Worm (Caenorhabditis elegans) whole organism, L1 larva: Measurements from ENCODE around the gene kin-36.
A peak's percentile ranks its signal among the peaks of the same experiment; 100 is the strongest.

ENCODE experiments used
- C04F5.9 ChIP-seq: sonication (generic microtip); optimal IDR thresholded peaks from 2 replicates; lab custom pipeline; 2016; ENCODE audit warnings: missing genetic modification characterization, missing compliant biosample characterization
- C16A3.4 ChIP-seq: fragments of 150-350 bp; optimal IDR thresholded peaks from 2 replicates; lab custom pipeline; 2014; ENCODE audit warnings: missing biosample characterization, missing genetic modification characterization
- C34B4.2 ChIP-seq: sonication (generic microtip); optimal IDR thresholded peaks from 2 replicates; lab custom pipeline; 2017; ENCODE audit warnings: mild to moderate bottlenecking, missing genetic modification characterization, missing compliant biosample characterization
- F16B12.6 ChIP-seq: fragments of 150-350 bp; optimal IDR thresholded peaks from 2 replicates; lab custom pipeline; 2014; ENCODE audit warnings: missing biosample characterization, missing genetic modification characterization
- aha-1 ChIP-seq: fragments of 150-350 bp; optimal IDR thresholded peaks from 2 replicates; lab custom pipeline; 2014; ENCODE audit warnings: missing biosample characterization, missing genetic modification characterization
- alr-1 ChIP-seq: fragments of 200-800 bp; sonication (Bioruptor generic); optimal IDR thresholded peaks from 2 replicates; lab custom pipeline; 2018; ENCODE audit warnings: borderline replicate concordance, mild to moderate bottlenecking, missing genetic modification characterization, missing compliant biosample characterization
- aly-2 ChIP-seq: fragments of 150-350 bp; optimal IDR thresholded peaks from 2 replicates; lab custom pipeline; 2014; ENCODE audit warnings: missing biosample characterization, missing genetic modification characterization
- ama-1 ChIP-seq: fragments of 150-350 bp; optimal IDR thresholded peaks from 2 replicates; lab custom pipeline; 2014
- blmp-1 ChIP-seq: fragments of 150-350 bp; optimal IDR thresholded peaks from 2 replicates; lab custom pipeline; 2014; ENCODE audit warnings: missing biosample characterization, missing genetic modification characterization
- ceh-8 ChIP-seq: fragments of 200-800 bp; sonication (Bioruptor generic); optimal IDR thresholded peaks from 2 replicates; lab custom pipeline; 2018; ENCODE audit warnings: mild to moderate bottlenecking, missing genetic modification characterization, moderate library complexity, missing compliant biosample characterization
- ceh-82 ChIP-seq, 3 experiments: fragments of 150-350 bp in 1 of 3; sonication (generic microtip) in 2 of 3; optimal IDR thresholded peaks; 2 replicates each; lab custom pipeline; 2014 to 2017; ENCODE audit warnings: missing biosample characterization in 3 of 3, missing genetic modification characterization in 3 of 3
- ceh-88 ChIP-seq: fragments of 200-800 bp; sonication (Bioruptor generic); IDR thresholded peaks from 2 replicates; pipeline ENCODE4 v1.3.6; 2022; ENCODE audit warnings: missing genetic modification characterization, missing compliant biosample characterization
- ceh-90 ChIP-seq: sonication (generic microtip); optimal IDR thresholded peaks from 2 replicates; lab custom pipeline; 2016; ENCODE audit warnings: missing genetic modification characterization, missing compliant biosample characterization
- dpl-1 ChIP-seq, 3 experiments: fragments of 150-350 bp in 2 of 3; sonication (generic microtip) in 1 of 3; optimal IDR thresholded peaks; 2 replicates each; lab custom pipeline; 2014 to 2017; ENCODE audit warnings: missing biosample characterization in 3 of 3, missing genetic modification characterization in 3 of 3, missing genetic modification reagents in 3 of 3
- dsc-1 ChIP-seq: sonication (generic microtip); optimal IDR thresholded peaks from 2 replicates; lab custom pipeline; 2016; ENCODE audit warnings: mild to moderate bottlenecking, missing genetic modification characterization, missing compliant biosample characterization
- efl-1 ChIP-seq, 4 experiments: fragments of 150-350 bp; optimal IDR thresholded peaks in 3 of 4; peaks in 1 of 4; 1 replicate in 1 of 4; 2 replicates in 3 of 4; lab custom pipeline; 2014; ENCODE audit warnings: missing biosample characterization in 2 of 4, missing genetic modification characterization in 2 of 4, missing genetic modification reagents in 2 of 4
- efl-3 ChIP-seq: fragments of 200-800 bp; sonication (Bioruptor generic); optimal IDR thresholded peaks from 2 replicates; lab custom pipeline; 2018; ENCODE audit warnings: mild to moderate bottlenecking, missing genetic modification characterization, missing compliant biosample characterization
- egl-27 ChIP-seq, 2 experiments: fragments of 150-350 bp in 1 of 2; sonication (generic microtip); optimal IDR thresholded peaks; 3 replicates each; lab custom pipeline; 2017 to 2018; ENCODE audit warnings: missing biosample characterization in 2 of 2, missing genetic modification characterization in 2 of 2, missing genetic modification reagents in 2 of 2
- elt-3 ChIP-seq, 6 experiments: fragments of 150-350 bp in 1 of 6; sonication (generic microtip); optimal IDR thresholded peaks; 2 replicates each; lab custom pipeline; 2017 to 2018; ENCODE audit warnings: missing biosample characterization in 6 of 6, missing genetic modification characterization in 6 of 6, inconsistent platforms in 1 of 6
- ets-5 ChIP-seq: fragments of 200-800 bp; sonication (Bioruptor generic); IDR thresholded peaks from 2 replicates; pipeline ENCODE4 v1.3.6; 2022; ENCODE audit warnings: missing genetic modification characterization, missing compliant biosample characterization
- fkh-10 ChIP-seq: sonication (generic microtip); optimal IDR thresholded peaks from 2 replicates; lab custom pipeline; 2017; ENCODE audit warnings: missing biosample characterization, missing genetic modification reagents, missing genetic modification characterization
- fkh-4 ChIP-seq: sonication (generic microtip); optimal IDR thresholded peaks from 2 replicates; lab custom pipeline; 2016; ENCODE audit warnings: missing compliant biosample characterization, missing genetic modification characterization, borderline replicate concordance
- grh-1 ChIP-seq: fragments of 200-800 bp; sonication (Bioruptor generic); IDR thresholded peaks from 2 replicates; pipeline ENCODE4 v1.3.6; 2022; ENCODE audit warnings: missing genetic modification reagents, missing genetic modification characterization, missing compliant biosample characterization
- hlh-17 ChIP-seq: fragments of 200-800 bp; sonication (Bioruptor generic); optimal IDR thresholded peaks from 2 replicates; lab custom pipeline; 2018; ENCODE audit warnings: missing genetic modification characterization, mild to moderate bottlenecking, missing compliant biosample characterization, moderate library complexity, borderline replicate concordance
- hpl-2 ChIP-seq: fragments of 150-350 bp; optimal IDR thresholded peaks from 2 replicates; lab custom pipeline; 2014; ENCODE audit warnings: missing biosample characterization, missing genetic modification reagents, missing genetic modification characterization
- isw-1 ChIP-seq: fragments of 200-800 bp; sonication (Bioruptor generic); IDR thresholded peaks from 2 replicates; pipeline ENCODE4 v1.3.6; 2022; ENCODE audit warnings: missing genetic modification characterization, missing compliant biosample characterization
- lin-14 ChIP-seq: fragments of 200-800 bp; sonication (Bioruptor generic); optimal IDR thresholded peaks from 2 replicates; lab custom pipeline; 2018; ENCODE audit warnings: mild to moderate bottlenecking, missing genetic modification characterization, moderate library complexity, missing compliant biosample characterization
- lin-15B ChIP-seq: fragments of 150-350 bp; sonication (generic microtip); optimal IDR thresholded peaks from 3 replicates; lab custom pipeline; 2014; ENCODE audit warnings: missing biosample characterization, missing genetic modification characterization
- lin-35 ChIP-seq, 2 experiments: fragments of 150-350 bp; optimal IDR thresholded peaks; 2 replicates each; lab custom pipeline; 2014; ENCODE audit warnings: missing biosample characterization in 2 of 2, missing genetic modification characterization in 2 of 2, missing genetic modification reagents in 2 of 2
- lir-3 ChIP-seq: sonication (generic microtip); optimal IDR thresholded peaks from 2 replicates; lab custom pipeline; 2016; ENCODE audit warnings: mild to moderate bottlenecking, missing genetic modification characterization, moderate library complexity, missing compliant biosample characterization; ENCODE audit not compliant: poor library complexity
- lsy-2 ChIP-seq, 2 experiments: fragments of 150-350 bp; optimal IDR thresholded peaks; 2 replicates each; lab custom pipeline; 2014; ENCODE audit warnings: missing biosample characterization in 2 of 2, missing genetic modification characterization in 2 of 2
- mab-9 ChIP-seq: fragments of 200-800 bp; sonication (Bioruptor generic); IDR thresholded peaks from 2 replicates; pipeline ENCODE4 v1.3.6; 2022; ENCODE audit warnings: missing genetic modification reagents, missing genetic modification characterization, missing compliant biosample characterization
- mdl-1 ChIP-seq, 2 experiments: fragments of 150-350 bp; optimal IDR thresholded peaks; 2 replicates each; lab custom pipeline; 2014 to 2017; ENCODE audit warnings: missing biosample characterization in 2 of 2, missing genetic modification characterization in 2 of 2, inconsistent platforms in 1 of 2
- mef-2 ChIP-seq: fragments of 150-350 bp; optimal IDR thresholded peaks from 2 replicates; lab custom pipeline; 2014; ENCODE audit warnings: missing biosample characterization, missing genetic modification characterization
- mep-1 ChIP-seq: fragments of 150-350 bp; optimal IDR thresholded peaks from 2 replicates; lab custom pipeline; 2014; ENCODE audit warnings: missing biosample characterization, missing genetic modification characterization
- nhr-11 ChIP-seq: fragments of 150-350 bp; optimal IDR thresholded peaks from 2 replicates; lab custom pipeline; 2014; ENCODE audit warnings: missing biosample characterization, missing genetic modification characterization
- nhr-12 ChIP-seq: sonication (generic microtip); optimal IDR thresholded peaks from 2 replicates; lab custom pipeline; 2017; ENCODE audit warnings: missing biosample characterization, missing genetic modification characterization
- nhr-19 ChIP-seq: fragments of 200-800 bp; sonication (Bioruptor generic); conservative IDR thresholded peaks from 2 replicates; pipeline ENCODE4 v1.3.6; 2022; ENCODE audit warnings: missing genetic modification characterization, missing compliant biosample characterization
- nhr-71 ChIP-seq: sonication (generic microtip); optimal IDR thresholded peaks from 2 replicates; lab custom pipeline; 2016; ENCODE audit warnings: mild to moderate bottlenecking, missing genetic modification characterization, moderate library complexity, missing compliant biosample characterization
- nhr-84 ChIP-seq: sonication (generic microtip); optimal IDR thresholded peaks from 2 replicates; lab custom pipeline; 2017; ENCODE audit warnings: missing biosample characterization, missing genetic modification characterization
- pqm-1 ChIP-seq: sonication (generic microtip); optimal IDR thresholded peaks from 3 replicates; lab custom pipeline; 2017; ENCODE audit warnings: missing biosample characterization, missing genetic modification characterization
- rnt-1 ChIP-seq: sonication (generic microtip); optimal IDR thresholded peaks from 2 replicates; lab custom pipeline; 2016; ENCODE audit warnings: mild to moderate bottlenecking, missing genetic modification characterization, moderate library complexity, missing compliant biosample characterization
- skn-1 ChIP-seq: fragments of 150-350 bp; optimal IDR thresholded peaks from 2 replicates; lab custom pipeline; 2014; ENCODE audit warnings: missing biosample characterization, missing genetic modification characterization
- snpc-4 ChIP-seq: fragments of 150-350 bp; optimal IDR thresholded peaks from 2 replicates; lab custom pipeline; 2014; ENCODE audit warnings: missing biosample characterization, missing genetic modification characterization
- snu-23 ChIP-seq: sonication (generic microtip); optimal IDR thresholded peaks from 2 replicates; lab custom pipeline; 2016; ENCODE audit warnings: missing genetic modification characterization, missing compliant biosample characterization
- sptf-1 ChIP-seq: fragments of 150-350 bp; optimal IDR thresholded peaks from 2 replicates; lab custom pipeline; 2014; ENCODE audit warnings: missing biosample characterization, missing genetic modification characterization
- sup-37 ChIP-seq: fragments of 200-800 bp; sonication (Bioruptor generic); optimal IDR thresholded peaks from 2 replicates; lab custom pipeline; 2018; ENCODE audit warnings: mild to moderate bottlenecking, missing genetic modification characterization, missing compliant biosample characterization
- tlp-1 ChIP-seq: fragments of 150-350 bp; optimal IDR thresholded peaks from 2 replicates; lab custom pipeline; 2014; ENCODE audit warnings: missing biosample characterization, missing genetic modification characterization
- unc-130 ChIP-seq: fragments of 150-350 bp; optimal IDR thresholded peaks from 2 replicates; lab custom pipeline; 2017; ENCODE audit warnings: missing biosample characterization, missing genetic modification characterization, inconsistent platforms
- unc-30 ChIP-seq: sonication (generic microtip); optimal IDR thresholded peaks from 2 replicates; lab custom pipeline; 2017; ENCODE audit warnings: missing biosample characterization, missing genetic modification characterization
- vab-15 ChIP-seq: sonication (generic microtip); optimal IDR thresholded peaks from 2 replicates; lab custom pipeline; 2017; ENCODE audit warnings: missing genotype, mild to moderate bottlenecking, missing genetic modification characterization, missing compliant biosample characterization
- xbp-1 ChIP-seq: sonication (generic microtip); optimal IDR thresholded peaks from 2 replicates; lab custom pipeline; 2016; ENCODE audit warnings: missing genetic modification characterization, missing compliant biosample characterization
- zip-4 ChIP-seq: fragments of 200-800 bp; sonication (Bioruptor generic); optimal IDR thresholded peaks from 2 replicates; lab custom pipeline; 2018; ENCODE audit warnings: mild to moderate bottlenecking, missing genetic modification characterization, moderate library complexity, missing compliant biosample characterization
- ztf-4 ChIP-seq: fragments of 150-350 bp; optimal IDR thresholded peaks from 2 replicates; lab custom pipeline; 2014; ENCODE audit warnings: missing biosample characterization, missing genetic modification characterization

kin-36 gene

DNA sequence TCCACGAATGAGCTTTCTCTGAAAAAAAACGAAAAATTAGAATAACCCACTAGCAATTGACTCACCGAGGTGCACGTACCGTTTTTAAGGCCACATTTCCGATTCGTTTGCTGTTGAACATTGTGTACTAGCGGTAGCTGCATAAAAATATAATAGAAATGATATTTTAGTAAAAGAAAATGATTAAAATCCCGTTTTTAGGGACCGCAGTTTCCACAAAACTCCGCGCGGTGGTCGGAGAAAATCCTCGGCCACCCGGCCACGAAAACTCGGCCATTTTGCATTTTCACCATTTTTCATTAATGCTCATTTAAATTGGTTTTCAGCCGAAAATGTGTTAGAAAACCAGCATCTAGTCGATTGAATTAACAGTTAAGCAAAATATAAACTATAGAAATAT is 33.6 kb downstream of the kin-36 start, which contains the start of gene yars-2 (continued):
- TF ChIP-seq C34B4.2 (tag; lab: Kevin White, UChicago), result no peak
- no peak for TF ChIP-seq C04F5.9 (tag; lab: Kevin White, UChicago)
- no peak for TF ChIP-seq mab-9 (GFP tag; lab: Robert Waterston, UW)
- TF ChIP-seq nhr-12, result no peak
- TF ChIP-seq lsy-2 (tag; optimal IDR thresholded peaks at IDR 0.05; lab: Kevin White, UChicago), result peak; percentile 20 to 48
- TF ChIP-seq aly-2 (tag; lab: Kevin White, UChicago), result no peak
- TF ChIP-seq lir-3 (tag; lab: Kevin White, UChicago), result peak; percentile 52
- TF ChIP-seq snu-23 (GFP tag; lab: Kevin White, UChicago), result no peak
- no peak for TF ChIP-seq lin-14 (GFP tag; lab: Kevin White, UChicago)
- no peak for TF ChIP-seq efl-3 (GFP tag; lab: Kevin White, UChicago)
- TF ChIP-seq xbp-1 (tag; lab: Kevin White, UChicago), result peak; percentile 10
- TF ChIP-seq ama-1 (lab: Kevin White, UChicago), result no peak
- TF ChIP-seq hlh-17, result no peak
- no peak for TF ChIP-seq sptf-1
- TF ChIP-seq egl-27 (tag; optimal IDR thresholded peaks at IDR 0.05; lab: Kevin White, UChicago), result no peak
- no peak for TF ChIP-seq skn-1 (tag; lab: Kevin White, UChicago)
- TF ChIP-seq fkh-4 (tag; lab: Kevin White, UChicago), result no peak
- TF ChIP-seq pqm-1 (tag; lab: Kevin White, UChicago), result no peak
- TF ChIP-seq fkh-10, result no peak
- no peak for TF ChIP-seq blmp-1 (tag; lab: Kevin White, UChicago)
- peak; percentile 71 for TF ChIP-seq ceh-90 (tag; lab: Kevin White, UChicago)
- no peak for TF ChIP-seq vab-15 (tag; lab: Kevin White, UChicago)
- TF ChIP-seq dsc-1 (tag; lab: Kevin White, UChicago), result no peak
- no peak for TF ChIP-seq tlp-1 (tag; lab: Kevin White, UChicago)
- TF ChIP-seq rnt-1 (tag; lab: Kevin White, UChicago), result peak; percentile 73
- TF ChIP-seq sup-37, result no peak
- no peak for TF ChIP-seq ztf-4 (tag; lab: Kevin White, UChicago)
- no peak for TF ChIP-seq mep-1 (tag; lab: Kevin White, UChicago)
- TF ChIP-seq nhr-11 (tag; lab: Kevin White, UChicago), result no peak
- TF ChIP-seq elt-3 (tag; optimal IDR thresholded peaks at IDR 0.05; lab: Kevin White, UChicago), result no peak
- TF ChIP-seq mdl-1 (tag; optimal IDR thresholded peaks at IDR 0.05; lab: Kevin White, UChicago), result no peak
- TF ChIP-seq zip-4 (GFP tag; lab: Kevin White, UChicago), result no peak
- no peak for TF ChIP-seq nhr-84 (tag; lab: Kevin White, UChicago)
- TF ChIP-seq isw-1, result no peak
- TF ChIP-seq aha-1 (tag; lab: Kevin White, UChicago), result no peak
- no peak for TF ChIP-seq lin-15B (tag; lab: Kevin White, UChicago)
- TF ChIP-seq unc-130 (tag; lab: Kevin White, UChicago), result no peak
- TF ChIP-seq dpl-1 (GFP tag; optimal IDR thresholded peaks at IDR 0.05; lab: Kevin White, UChicago), result peak in 1 of 3 experiments; percentile 42
- TF ChIP-seq ceh-88 (GFP tag; lab: Robert Waterston, UW), result no peak
- TF ChIP-seq lin-35 (GFP tag; optimal IDR thresholded peaks at IDR 0.05; lab: Kevin White, UChicago), result peak in 1 of 2 experiments; percentile 4
- no peak for TF ChIP-seq snpc-4 (tag; lab: Kevin White, UChicago)
- no peak for TF ChIP-seq hpl-2 (GFP tag; lab: Kevin White, UChicago)
- TF ChIP-seq grh-1, result no peak
- no peak for TF ChIP-seq mef-2 (tag; lab: Kevin White, UChicago)
- no peak for TF ChIP-seq ceh-82 (tag; optimal IDR thresholded peaks at IDR 0.05; lab: Kevin White, UChicago)
- TF ChIP-seq ets-5 (GFP tag; lab: Robert Waterston, UW), result no peak
- TF ChIP-seq efl-1 (optimal IDR thresholded peaks at IDR 0.05; lab: Kevin White, UChicago), result peak; percentile 4 to 26
- no peak for TF ChIP-seq efl-1 (GFP tag; optimal IDR thresholded peaks at IDR 0.05 in 1 of 2; lab: Kevin White, UChicago)
- TF ChIP-seq alr-1 (tag; lab: Kevin White, UChicago), result no peak
- no peak for TF ChIP-seq C16A3.4 (tag; lab: Kevin White, UChicago)
- TF ChIP-seq unc-30 (tag; lab: Kevin White, UChicago), result no peak
- TF ChIP-seq ceh-8, result no peak
- TF ChIP-seq nhr-71, result peak; percentile 28
- TF ChIP-seq nhr-19 (GFP tag; lab: Robert Waterston, UW), result no peak
- no peak for TF ChIP-seq F16B12.6 (tag; lab: Kevin White, UChicago)
